Worm (Caenorhabditis elegans): ENCODE data around the gene cyp-35A3.

Gene cyp-35A3

DNA sequence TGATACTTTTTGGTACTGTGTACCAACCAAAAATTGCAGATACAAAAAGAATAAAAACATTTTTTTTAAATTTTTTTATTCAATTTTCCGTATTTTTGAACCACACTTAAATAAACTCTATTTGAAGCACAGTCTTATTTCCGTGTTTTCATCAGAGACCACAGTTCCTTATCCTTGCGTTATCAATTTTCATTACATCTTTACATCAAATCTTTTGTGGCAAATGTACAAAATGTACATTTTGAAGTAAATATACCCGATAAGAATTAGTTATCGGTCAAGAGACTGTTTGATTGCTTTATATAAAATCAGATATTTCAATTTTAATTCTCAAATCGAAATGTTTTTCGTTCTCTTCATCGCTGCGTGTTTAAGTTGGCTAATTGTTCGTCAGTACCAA, at the start of gene cyp-35A3:
TSS of gene cyp-35A3 (plus strand) at position 301 of the 400 bp plus-strand sequence.
- no peak for TF ChIP-seq unc-62 (GFP tag; optimal IDR thresholded peaks at IDR 0.05)

DNA sequence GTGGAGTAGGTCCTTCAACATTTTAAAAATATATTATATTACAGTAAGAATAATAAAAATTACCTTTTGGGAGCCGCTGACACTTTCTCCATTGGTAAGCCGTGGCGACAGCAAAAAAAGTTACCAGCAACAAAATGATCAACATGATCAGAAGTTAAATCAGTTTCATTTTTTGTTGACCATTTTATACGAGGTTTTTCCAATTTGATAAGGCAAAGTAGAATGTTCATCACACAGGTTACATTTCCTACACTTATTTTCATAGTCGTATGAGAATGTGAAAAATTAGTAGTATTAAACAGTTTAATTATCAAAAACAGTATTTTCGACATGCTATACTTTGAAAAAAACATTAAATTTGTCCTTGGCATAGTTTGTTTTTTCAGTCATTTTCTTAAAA, 49.6 kb upstream of the cyp-35A3 start, which contains the start of gene cyp-34A10:
TSS of gene cyp-34A10 (minus strand) at position 146 of the 400 bp plus-strand sequence.
- no peak for TF ChIP-seq unc-62 (GFP tag; optimal IDR thresholded peaks at IDR 0.05)

DNA sequence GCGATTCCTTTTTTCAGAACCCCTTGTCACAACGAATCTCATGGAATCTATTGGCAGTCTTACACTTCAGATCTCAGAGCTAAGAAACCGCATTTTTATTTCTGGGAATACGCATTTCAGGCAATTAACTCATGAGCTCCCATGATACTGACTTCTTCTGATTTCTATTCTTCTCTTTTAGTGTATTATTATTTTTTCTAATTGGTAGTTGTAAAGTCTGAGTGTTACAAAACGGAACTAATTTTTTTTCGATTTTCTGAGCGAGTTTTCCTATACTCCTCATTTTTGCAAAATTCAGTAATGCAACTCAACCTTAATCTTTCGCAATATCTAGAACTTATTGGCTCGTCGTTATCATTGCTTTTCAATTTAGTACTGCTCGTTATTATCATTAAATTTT, 48.0 kb upstream of the cyp-35A3 start, which contains the start of gene str-82:
TSS of gene str-82 (plus strand) at position 301 of the 400 bp plus-strand sequence.
- no peak for TF ChIP-seq unc-62 (GFP tag; optimal IDR thresholded peaks at IDR 0.05)

DNA sequence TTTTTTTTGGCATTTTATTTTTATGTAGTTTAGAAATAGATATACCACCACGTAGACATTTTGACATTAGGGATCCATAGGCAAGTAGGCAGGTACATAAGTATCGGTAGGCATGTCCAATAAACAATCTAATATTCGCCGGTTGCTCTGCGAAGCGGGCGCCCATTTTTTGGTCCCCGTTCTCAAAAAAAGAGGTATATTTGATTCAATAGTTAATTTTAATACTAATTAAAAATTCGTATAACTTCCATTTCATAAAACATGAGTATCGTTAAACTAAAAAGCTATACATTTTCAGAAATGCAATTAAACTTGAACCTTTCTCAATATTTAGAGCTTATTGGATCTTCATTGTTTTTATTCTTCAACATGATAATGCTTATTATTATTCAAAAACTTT, 45.4 kb upstream of the cyp-35A3 start, which contains the start of gene str-83:
TSS of gene str-83 (plus strand) at position 301 of the 400 bp plus-strand sequence.
- TF ChIP-seq unc-62 (GFP tag; optimal IDR thresholded peaks at IDR 0.05) = no peak

DNA sequence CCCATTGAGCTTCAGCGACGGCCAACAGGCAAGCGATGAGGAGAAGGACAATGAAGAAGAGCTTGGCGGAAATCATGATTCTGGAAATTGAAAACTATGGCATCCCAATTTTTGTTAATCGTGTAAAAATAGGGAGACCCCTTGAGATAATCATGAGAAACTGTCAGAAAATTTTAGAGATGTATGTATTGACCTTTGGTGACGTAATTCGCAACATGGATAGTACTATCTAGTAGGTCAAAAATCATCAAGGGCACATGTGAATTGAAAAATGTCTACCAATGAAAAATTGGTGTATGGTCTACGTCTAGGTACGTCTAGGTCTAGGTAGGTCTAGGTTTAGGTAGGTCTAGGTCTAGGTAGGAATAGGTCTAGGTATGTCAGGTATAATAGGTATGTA, 43.4 kb upstream of the cyp-35A3 start, which contains the start of gene nlp-34:
TSS of gene nlp-34 (minus strand) at position 82 of the 400 bp plus-strand sequence.
- TF ChIP-seq unc-62 (GFP tag; optimal IDR thresholded peaks at IDR 0.05) = no peak

DNA sequence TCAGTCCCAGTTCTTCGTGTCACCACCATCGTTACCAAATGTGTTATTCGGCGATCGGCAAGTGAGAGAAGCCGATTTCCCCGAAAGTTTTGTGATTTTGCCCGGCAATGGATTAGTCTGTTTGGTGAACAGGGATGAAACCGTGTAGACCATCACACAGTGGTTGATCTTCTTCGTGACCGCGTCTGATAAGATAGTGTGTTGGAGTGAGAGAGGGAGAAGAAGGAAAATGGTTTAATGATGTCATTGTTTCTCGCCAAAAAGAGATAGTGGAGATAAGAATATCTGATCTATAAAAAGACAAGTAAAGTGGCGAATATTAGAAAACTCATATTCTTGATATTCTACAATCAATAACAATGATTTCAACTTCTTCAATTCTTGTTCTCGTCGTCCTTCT, 42.6 kb upstream of the cyp-35A3 start, which contains the start of gene nlp-31:
TSS of gene nlp-31 (plus strand) at position 237 of the 400 bp plus-strand sequence.
- TF ChIP-seq unc-62 (GFP tag; optimal IDR thresholded peaks at IDR 0.05) = no peak

DNA sequence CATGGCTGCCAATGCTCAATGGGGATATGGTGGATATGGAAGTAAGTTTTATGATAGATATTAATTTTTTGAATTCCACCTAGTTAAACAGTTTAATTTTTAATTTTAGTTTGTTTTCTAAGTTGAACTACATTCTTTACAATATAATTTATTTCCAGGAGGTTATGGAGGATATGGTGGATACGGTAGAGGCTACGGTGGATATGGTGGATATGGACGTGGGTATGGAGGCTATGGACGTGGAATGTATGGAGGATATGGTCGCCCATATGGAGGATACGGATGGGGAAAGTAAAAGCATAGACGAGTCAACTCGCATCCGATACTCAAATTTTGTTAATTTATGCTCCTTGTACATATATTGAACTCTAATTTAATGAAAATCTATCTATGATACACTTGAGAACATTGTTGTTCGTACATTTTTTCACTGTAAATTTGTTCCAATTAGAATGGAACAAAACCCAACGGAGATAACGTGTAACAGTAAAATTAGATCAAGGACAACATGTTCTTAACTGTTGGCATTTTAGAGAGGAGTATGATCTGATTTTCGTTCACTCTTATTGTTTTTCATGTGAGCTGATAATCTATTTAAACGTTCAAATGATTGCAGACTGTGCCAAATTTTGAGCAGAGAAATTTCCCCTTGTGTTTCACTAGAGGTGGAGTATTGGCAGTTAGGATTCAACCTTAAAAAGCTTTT, 42.0 kb upstream of the cyp-35A3 start:
- no peak for TF ChIP-seq unc-62 (GFP tag; optimal IDR thresholded peaks at IDR 0.05)

DNA sequence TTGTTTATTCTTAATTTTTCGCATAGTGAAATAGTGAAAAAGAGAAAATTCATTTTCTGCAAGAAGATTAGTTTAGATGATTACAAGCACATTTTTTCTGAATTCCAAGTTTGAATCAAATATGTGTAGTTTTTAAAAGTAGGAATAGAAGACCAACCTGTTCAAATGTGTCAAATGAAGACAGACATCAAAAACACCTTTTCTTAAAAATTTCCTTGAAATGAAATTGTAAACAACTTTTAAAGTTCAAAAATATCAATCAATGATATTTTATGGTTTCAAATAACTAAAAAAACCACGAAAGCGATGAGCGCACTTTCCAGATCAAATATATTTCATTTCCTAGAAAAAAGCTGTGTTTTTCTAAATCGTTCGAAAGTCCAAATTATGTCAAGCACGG, 40.7 kb upstream of the cyp-35A3 start, which contains the start of gene nlp-30:
TSS of gene nlp-30 (plus strand) at position 301 of the 400 bp plus-strand sequence.
- no peak for TF ChIP-seq unc-62 (GFP tag; optimal IDR thresholded peaks at IDR 0.05)

DNA sequence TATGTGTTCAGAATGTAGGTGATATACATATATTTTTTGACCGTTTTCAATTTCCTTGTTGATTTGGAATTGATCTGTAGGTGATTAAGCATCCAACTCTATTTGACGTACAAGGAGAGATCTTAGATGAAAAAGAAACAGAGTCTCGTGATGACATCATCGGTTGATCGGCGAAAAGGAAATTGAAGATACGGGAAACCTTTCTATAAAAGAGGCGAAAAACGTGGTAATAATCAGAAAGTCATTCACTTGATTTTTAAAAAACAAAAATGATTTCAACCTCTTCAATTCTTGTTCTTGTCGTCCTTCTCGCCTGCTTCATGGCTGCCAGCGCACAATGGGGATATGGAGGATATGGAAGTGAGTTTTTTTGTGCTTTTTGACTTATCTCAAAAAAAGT, 38.2 kb upstream of the cyp-35A3 start, which contains the start of gene nlp-29:
TSS of gene nlp-29 (plus strand) at position 248 of the 400 bp plus-strand sequence.
- no peak for TF ChIP-seq unc-62 (GFP tag; optimal IDR thresholded peaks at IDR 0.05)

DNA sequence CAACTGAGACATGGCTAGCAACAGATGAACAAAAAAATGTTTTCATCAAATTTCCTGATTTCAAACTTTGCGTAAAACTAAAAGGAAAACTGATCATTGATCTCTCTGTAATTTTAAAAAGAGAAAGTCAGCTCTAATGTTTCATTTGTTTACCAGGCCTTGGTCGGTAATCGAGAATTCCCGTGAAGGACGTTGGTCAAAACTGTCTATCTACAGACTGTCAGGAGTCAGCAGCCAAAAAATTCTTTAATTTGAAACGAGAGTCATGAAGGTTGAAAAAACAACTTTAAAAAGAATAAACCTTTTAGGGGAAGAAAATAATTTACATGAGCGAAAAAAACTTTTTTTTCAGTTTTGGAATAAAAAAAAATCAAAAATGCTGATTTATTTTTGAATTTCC, 37.3 kb upstream of the cyp-35A3 start:
- no peak for TF ChIP-seq unc-62 (GFP tag; optimal IDR thresholded peaks at IDR 0.05)

DNA sequence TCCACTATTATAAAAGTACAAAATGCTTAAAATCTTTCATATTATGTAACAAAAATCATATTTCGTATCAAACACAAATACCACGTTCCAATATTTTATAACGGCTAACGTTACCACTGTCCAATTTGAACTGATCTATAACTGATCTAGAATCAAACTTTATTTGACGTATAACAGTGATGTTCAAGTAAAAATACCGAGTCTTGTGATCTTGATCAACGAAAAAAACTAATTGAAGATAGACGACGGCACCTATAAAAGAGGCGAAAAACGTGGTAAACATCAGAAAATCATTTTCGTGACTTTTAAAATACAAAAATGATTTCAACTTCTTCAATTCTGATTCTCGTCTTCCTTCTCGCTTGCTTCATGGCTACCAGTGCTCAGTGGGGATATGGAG, 34.8 kb upstream of the cyp-35A3 start, which contains the start of gene nlp-28:
TSS of gene nlp-28 (plus strand) at position 285 of the 400 bp plus-strand sequence.
- no peak for TF ChIP-seq unc-62 (GFP tag; optimal IDR thresholded peaks at IDR 0.05)

DNA sequence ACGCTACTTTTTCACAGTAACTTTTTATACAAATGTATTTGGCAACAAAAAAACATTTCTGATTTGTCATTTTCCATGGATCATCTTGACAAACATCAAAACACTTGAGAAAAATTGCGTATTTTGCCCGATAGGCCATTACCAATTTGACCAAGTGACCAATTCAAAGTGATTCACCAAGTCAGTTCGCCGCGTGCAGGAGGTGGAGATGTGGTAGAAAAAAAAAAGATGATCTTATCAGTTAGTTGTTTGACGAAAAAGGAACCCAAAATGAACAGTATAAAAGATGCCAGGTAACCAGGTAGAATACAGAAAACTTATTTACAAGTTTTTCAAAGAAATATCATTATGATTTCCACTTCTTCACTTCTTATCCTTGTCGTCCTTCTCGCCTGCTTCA, 33.3 kb upstream of the cyp-35A3 start, which contains the start of gene nlp-27:
TSS of gene nlp-27 (plus strand) at position 309 of the 400 bp plus-strand sequence.
- TF ChIP-seq unc-62 (GFP tag; optimal IDR thresholded peaks at IDR 0.05) = no peak

DNA sequence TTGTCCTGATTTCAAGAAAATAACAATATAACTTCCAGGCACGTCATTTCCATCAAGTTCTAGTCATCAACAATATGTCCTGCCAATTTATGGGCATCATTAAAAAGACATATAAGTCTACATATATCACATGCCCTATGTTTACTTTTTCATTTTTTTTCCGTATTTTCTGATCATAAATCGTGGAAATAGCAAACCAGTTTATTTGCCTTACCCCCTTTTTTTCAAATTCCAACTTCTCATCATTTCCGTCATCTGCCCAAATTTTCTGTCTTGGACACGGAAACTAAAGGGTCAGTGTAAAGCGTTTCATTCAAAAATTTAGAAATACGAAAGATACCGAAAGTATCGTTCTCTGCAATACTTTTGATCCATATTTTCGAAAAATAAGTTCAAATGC, 30.1 kb upstream of the cyp-35A3 start:
- TF ChIP-seq unc-62 (GFP tag; optimal IDR thresholded peaks at IDR 0.05) = no peak

DNA sequence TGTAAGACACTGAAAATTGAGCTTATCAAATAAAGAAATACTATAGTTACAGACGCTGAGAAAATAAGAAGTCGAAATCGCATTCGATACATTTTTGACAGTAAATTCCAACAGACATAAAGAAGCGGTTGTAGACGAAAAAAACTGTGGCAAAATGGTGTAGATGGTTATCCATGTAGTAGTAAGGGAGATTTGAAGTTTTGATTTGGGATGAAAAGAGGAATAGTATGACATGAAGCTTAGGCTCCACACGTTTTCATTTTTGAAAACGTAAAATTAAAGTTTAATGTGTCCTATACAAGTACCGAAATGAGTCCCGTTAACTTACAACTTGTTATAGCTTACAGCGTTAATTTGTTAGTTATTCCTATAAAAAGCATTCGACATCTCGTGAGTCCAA, 28.4 kb upstream of the cyp-35A3 start, which contains the start of gene K09D9.9:
TSS of gene K09D9.9 (minus strand) at position 101 of the 400 bp plus-strand sequence.
- TF ChIP-seq unc-62 (GFP tag; optimal IDR thresholded peaks at IDR 0.05) = no peak

DNA sequence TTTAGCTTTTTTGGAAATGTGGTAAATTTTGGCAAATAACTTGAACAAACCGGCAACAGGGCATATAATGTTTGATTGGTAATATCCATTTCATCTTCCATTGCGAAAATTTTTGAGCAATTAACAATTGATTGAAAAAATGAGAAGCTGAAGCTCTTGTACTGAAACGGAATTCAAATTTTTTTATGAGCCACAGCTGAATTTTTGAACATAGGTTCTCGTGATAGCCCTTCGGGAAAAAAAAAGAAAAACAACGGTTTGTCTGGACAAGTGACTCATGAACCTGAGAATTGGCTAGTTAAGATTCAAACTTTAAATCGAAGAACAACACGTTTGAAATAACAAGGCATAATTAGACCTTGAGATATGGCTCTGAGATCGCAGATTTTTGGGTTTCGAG, 26.6 kb upstream of the cyp-35A3 start, which contains the start of gene srx-62:
TSS of gene srx-62 (minus strand) at position 101 of the 400 bp plus-strand sequence.
- TF ChIP-seq unc-62 (GFP tag; optimal IDR thresholded peaks at IDR 0.05) = no peak

DNA sequence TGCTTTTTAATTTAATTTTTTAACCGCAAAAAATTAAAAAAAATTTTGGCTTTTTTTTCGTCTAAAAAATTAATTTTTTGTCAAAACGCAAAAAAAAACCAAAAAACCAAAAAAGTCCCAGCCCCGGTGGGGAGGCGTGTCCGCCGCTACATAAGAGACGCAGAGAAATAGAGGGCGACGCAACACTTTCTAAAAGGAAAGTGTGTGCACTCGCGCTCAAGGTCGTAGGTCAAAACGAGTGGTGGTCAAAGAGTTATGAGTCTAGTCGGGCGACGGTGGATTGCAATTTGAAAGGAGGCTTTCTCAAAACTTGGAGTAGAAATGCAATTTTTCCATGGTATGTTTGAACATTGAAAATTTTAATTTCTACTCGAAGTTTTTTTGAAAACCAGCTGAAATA, 17.8 kb upstream of the cyp-35A3 start:
- TF ChIP-seq unc-62 (GFP tag; optimal IDR thresholded peaks at IDR 0.05) = no peak

DNA sequence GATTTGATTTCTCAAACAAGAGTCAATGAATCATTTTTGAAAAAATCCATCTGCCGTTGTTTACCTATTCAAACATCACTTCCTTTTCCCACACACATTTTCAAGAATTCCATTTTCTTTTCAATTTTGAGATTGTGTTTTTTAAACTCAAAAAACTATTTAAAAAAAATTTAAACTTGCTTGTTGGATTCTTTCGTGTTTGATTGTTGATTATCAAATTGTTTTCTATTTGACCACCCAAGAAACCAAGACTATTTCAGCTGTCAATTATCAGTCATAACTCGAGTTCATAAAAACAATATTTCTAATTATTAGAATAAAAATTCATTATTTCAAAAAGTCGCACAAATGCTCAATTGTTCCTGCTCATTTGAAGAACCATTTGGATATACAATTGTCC, 17.2 kb upstream of the cyp-35A3 start, which contains the start of gene srh-8:
TSS of gene srh-8 (plus strand) at position 301 of the 400 bp plus-strand sequence.
- TF ChIP-seq unc-62 (GFP tag; optimal IDR thresholded peaks at IDR 0.05) = no peak
